Fruit fly (Drosophila melanogaster) whole organism, prepupa: ENCODE measurements around the gene alpha-Est10.

ENCODE experiments used
- CG10631 ChIP-seq: fragments of 200-800 bp; sonication (Bioruptor generic); optimal IDR thresholded peaks from 2 replicates; lab custom pipeline; 2016; ENCODE audit warnings: missing biosample characterization, missing genetic modification characterization
- CG10669 ChIP-seq: fragments of 200-800 bp; sonication (Bioruptor generic); optimal IDR thresholded peaks from 3 replicates; lab custom pipeline; 2018; ENCODE audit warnings: missing biosample characterization, mild to moderate bottlenecking, missing genetic modification characterization, moderate library complexity
- CG11902 ChIP-seq: fragments of 200-800 bp; sonication (Bioruptor generic); optimal IDR thresholded peaks from 3 replicates; lab custom pipeline; 2016; ENCODE audit warnings: missing biosample characterization, missing genetic modification characterization
- CG15336 ChIP-seq: fragments of 200-800 bp; sonication (Bioruptor generic); IDR thresholded peaks from 2 replicates; pipeline ENCODE4 v1.3.6; 2022; ENCODE audit warnings: missing biosample characterization, missing genetic modification characterization
- CG16779 ChIP-seq: fragments of 200-800 bp; sonication (Bioruptor generic); optimal IDR thresholded peaks from 3 replicates; lab custom pipeline; 2017; ENCODE audit warnings: missing biosample characterization, mild to moderate bottlenecking, missing genetic modification characterization
- CG3032 ChIP-seq: fragments of 200-800 bp; optimal IDR thresholded peaks from 2 replicates; lab custom pipeline; 2019; ENCODE audit warnings: missing biosample characterization, mild to moderate bottlenecking, missing genetic modification characterization, moderate library complexity
- CG31627 ChIP-seq: fragments of 200-800 bp; sonication (Bioruptor generic); optimal IDR thresholded peaks from 3 replicates; lab custom pipeline; 2016; ENCODE audit warnings: missing biosample characterization, missing genetic modification characterization
- CG32006 ChIP-seq: fragments of 200-800 bp; sonication (Bioruptor generic); optimal IDR thresholded peaks from 3 replicates; lab custom pipeline; 2017; ENCODE audit warnings: missing biosample characterization, mild to moderate bottlenecking, missing genetic modification characterization
- CG34406 ChIP-seq: fragments of 200-800 bp; sonication (Bioruptor generic); optimal IDR thresholded peaks from 3 replicates; lab custom pipeline; 2016; ENCODE audit warnings: missing biosample characterization, missing genetic modification characterization
- CG3919 ChIP-seq: fragments of 200-800 bp; sonication (Bioruptor generic); optimal IDR thresholded peaks from 3 replicates; lab custom pipeline; 2016; ENCODE audit warnings: missing biosample characterization, missing genetic modification characterization
- CG4318 ChIP-seq: fragments of 200-800 bp; sonication (Bioruptor generic); optimal IDR thresholded peaks from 3 replicates; lab custom pipeline; 2017; ENCODE audit warnings: missing biosample characterization, mild to moderate bottlenecking, missing genetic modification characterization
- CG6276 ChIP-seq: fragments of 200-800 bp; sonication (Bioruptor generic); optimal IDR thresholded peaks from 2 replicates; lab custom pipeline; 2017; ENCODE audit warnings: missing biosample characterization, mild to moderate bottlenecking, missing genetic modification characterization
- CG6792 ChIP-seq: fragments of 200-800 bp; sonication (Bioruptor generic); optimal IDR thresholded peaks from 3 replicates; lab custom pipeline; 2016; ENCODE audit warnings: missing biosample characterization, missing genetic modification characterization
- CG6808 ChIP-seq: fragments of 200-800 bp; sonication (Bioruptor generic); optimal IDR thresholded peaks from 3 replicates; lab custom pipeline; 2017; ENCODE audit warnings: missing biosample characterization, missing genetic modification characterization, mild to moderate bottlenecking, moderate library complexity, missing genetic modification reagents
- CG6854 ChIP-seq: fragments of 200-800 bp; sonication (Bioruptor generic); optimal IDR thresholded peaks from 2 replicates; lab custom pipeline; 2017; ENCODE audit warnings: missing biosample characterization, mild to moderate bottlenecking, missing genetic modification characterization
- CG7368 ChIP-seq: fragments of 200-800 bp; sonication (Bioruptor generic); optimal IDR thresholded peaks from 3 replicates; lab custom pipeline; 2016; ENCODE audit warnings: missing biosample characterization, missing genetic modification characterization
- CG8119 ChIP-seq: fragments of 200-800 bp; sonication (Bioruptor generic); IDR thresholded peaks from 3 replicates; pipeline ENCODE4 v1.3.6; 2022; ENCODE audit warnings: missing biosample characterization, missing genetic modification characterization
- CG8319 ChIP-seq: fragments of 200-800 bp; sonication (Bioruptor generic); optimal IDR thresholded peaks from 3 replicates; lab custom pipeline; 2016; ENCODE audit warnings: missing biosample characterization, missing genetic modification characterization
- CG8632 ChIP-seq: fragments of 200-800 bp; sonication (Bioruptor generic); optimal IDR thresholded peaks from 3 replicates; lab custom pipeline; 2016; ENCODE audit warnings: missing biosample characterization, missing genetic modification characterization
- CG9139 ChIP-seq: fragments of 200-800 bp; sonication (Bioruptor generic); optimal IDR thresholded peaks from 3 replicates; lab custom pipeline; 2017; ENCODE audit warnings: missing biosample characterization, mild to moderate bottlenecking, missing genetic modification characterization
- Eip78C ChIP-seq: fragments of 200-800 bp; sonication (Bioruptor generic); peaks from one replicate; lab custom pipeline; 2016; ENCODE audit warnings: missing biosample characterization, missing genetic modification characterization
- Eip93F ChIP-seq: fragments of 200-800 bp; sonication (Bioruptor generic); optimal IDR thresholded peaks from 2 replicates; lab custom pipeline; 2016; ENCODE audit warnings: missing biosample characterization, mild to moderate bottlenecking, missing genetic modification characterization
- Ets21C ChIP-seq: fragments of 200-800 bp; sonication (Bioruptor generic); optimal IDR thresholded peaks from 3 replicates; lab custom pipeline; 2016; ENCODE audit warnings: missing biosample characterization, missing genetic modification characterization
- Ets96B ChIP-seq: fragments of 200-800 bp; optimal IDR thresholded peaks from 2 replicates; lab custom pipeline; 2019; ENCODE audit warnings: missing biosample characterization, mild to moderate bottlenecking, missing genetic modification characterization, moderate library complexity
- Gug ChIP-seq: fragments of 200-800 bp; sonication (Bioruptor generic); IDR thresholded peaks from 2 replicates; pipeline ENCODE4 v1.3.6; 2022; ENCODE audit warnings: missing biosample characterization, missing genetic modification characterization
- Hr38 ChIP-seq: sonication (Bioruptor generic); optimal IDR thresholded peaks from 2 replicates; lab custom pipeline; 2016; ENCODE audit warnings: missing biosample characterization, missing genetic modification characterization
- Hr39 ChIP-seq: fragments of 200-800 bp; sonication (Bioruptor generic); optimal IDR thresholded peaks from 2 replicates; lab custom pipeline; 2016; ENCODE audit warnings: missing biosample characterization, missing genetic modification characterization
- Lpt ChIP-seq: fragments of 200-800 bp; sonication (Bioruptor generic); optimal IDR thresholded peaks from 3 replicates; lab custom pipeline; 2016; ENCODE audit warnings: missing biosample characterization, missing genetic modification characterization
- Met ChIP-seq: fragments of 200-800 bp; sonication (Bioruptor generic); optimal IDR thresholded peaks from 3 replicates; lab custom pipeline; 2016; ENCODE audit warnings: missing biosample characterization, missing genetic modification characterization
- Smox ChIP-seq: fragments of 200-800 bp; sonication (Bioruptor generic); optimal IDR thresholded peaks from 3 replicates; lab custom pipeline; 2016; ENCODE audit warnings: missing biosample characterization, missing genetic modification characterization
- Sox102F ChIP-seq: fragments of 200-800 bp; sonication (Bioruptor generic); optimal IDR thresholded peaks from 2 replicates; lab custom pipeline; 2016; ENCODE audit warnings: missing biosample characterization, mild to moderate bottlenecking, missing genetic modification characterization
- Sox15 ChIP-seq: fragments of 200-800 bp; sonication (Bioruptor generic); optimal IDR thresholded peaks from 3 replicates; lab custom pipeline; 2016; ENCODE audit warnings: missing biosample characterization, missing genetic modification characterization
- achi ChIP-seq: fragments of 200-800 bp; sonication (Bioruptor generic); optimal IDR thresholded peaks from 3 replicates; lab custom pipeline; 2016; ENCODE audit warnings: missing biosample characterization, missing genetic modification characterization
- acj6 ChIP-seq: fragments of 200-800 bp; sonication (Bioruptor generic); optimal IDR thresholded peaks from 3 replicates; lab custom pipeline; 2016; ENCODE audit warnings: missing biosample characterization, missing genetic modification characterization
- cyc ChIP-seq: fragments of 200-800 bp; sonication (Bioruptor generic); optimal IDR thresholded peaks from 3 replicates; lab custom pipeline; 2016; ENCODE audit warnings: missing biosample characterization, missing genetic modification characterization
- dac ChIP-seq: fragments of 200-800 bp; sonication (Bioruptor generic); optimal IDR thresholded peaks from 2 replicates; lab custom pipeline; 2017; ENCODE audit warnings: missing biosample characterization, mild to moderate bottlenecking, missing genetic modification characterization
- dsx ChIP-seq: fragments of 200-800 bp; optimal IDR thresholded peaks from 3 replicates; lab custom pipeline; 2019; ENCODE audit warnings: missing biosample characterization, mild to moderate bottlenecking, missing genetic modification characterization, moderate library complexity; ENCODE audit not compliant: poor library complexity, severe bottlenecking
- eg ChIP-seq: fragments of 200-800 bp; sonication (Bioruptor generic); IDR thresholded peaks from 3 replicates; pipeline ENCODE4 v1.3.6; 2022; ENCODE audit warnings: missing biosample characterization, missing genetic modification characterization
- esn ChIP-seq: fragments of 200-800 bp; sonication (Bioruptor generic); optimal IDR thresholded peaks from 2 replicates; lab custom pipeline; 2016; ENCODE audit warnings: missing biosample characterization, mild to moderate bottlenecking, missing genetic modification characterization, moderate library complexity
- fd59A ChIP-seq: fragments of 200-800 bp; sonication (Bioruptor generic); optimal IDR thresholded peaks from 2 replicates; lab custom pipeline; 2017; ENCODE audit warnings: missing biosample characterization, mild to moderate bottlenecking, missing genetic modification characterization, missing genetic modification reagents
- fd85E ChIP-seq: fragments of 200-800 bp; sonication (Bioruptor generic); optimal IDR thresholded peaks from 3 replicates; lab custom pipeline; 2016; ENCODE audit warnings: missing biosample characterization, missing genetic modification characterization
- fkh ChIP-seq: fragments of 200-800 bp; sonication (Bioruptor generic); optimal IDR thresholded peaks from 3 replicates; lab custom pipeline; 2017; ENCODE audit warnings: missing biosample characterization, mild to moderate bottlenecking, missing genetic modification characterization, moderate library complexity
- lz ChIP-seq: fragments of 200-800 bp; sonication (Bioruptor generic); optimal IDR thresholded peaks from 3 replicates; lab custom pipeline; 2016; ENCODE audit warnings: missing biosample characterization, missing genetic modification characterization
- pdm3 ChIP-seq: fragments of 200-800 bp; sonication (Bioruptor generic); optimal IDR thresholded peaks from 3 replicates; lab custom pipeline; 2016; ENCODE audit warnings: missing biosample characterization, missing genetic modification characterization
- spab ChIP-seq: fragments of 200-800 bp; sonication (Bioruptor generic); optimal IDR thresholded peaks from 2 replicates; lab custom pipeline; 2017; ENCODE audit warnings: missing biosample characterization, mild to moderate bottlenecking, missing genetic modification characterization, missing genetic modification reagents
- ss ChIP-seq, 2 experiments: fragments of 200-800 bp; sonication (Bioruptor generic); optimal IDR thresholded peaks; 2 replicates in 1 of 2; 3 replicates in 1 of 2; lab custom pipeline; 2017 to 2018; ENCODE audit warnings: mild to moderate bottlenecking in 2 of 2, missing biosample characterization in 2 of 2, missing genetic modification characterization in 2 of 2, moderate library complexity in 1 of 2
- svp ChIP-seq: fragments of 200-800 bp; sonication (Bioruptor generic); peaks from one replicate; lab custom pipeline; 2016; ENCODE audit warnings: missing biosample characterization, missing genetic modification characterization

alpha-Est10 gene

DNA sequence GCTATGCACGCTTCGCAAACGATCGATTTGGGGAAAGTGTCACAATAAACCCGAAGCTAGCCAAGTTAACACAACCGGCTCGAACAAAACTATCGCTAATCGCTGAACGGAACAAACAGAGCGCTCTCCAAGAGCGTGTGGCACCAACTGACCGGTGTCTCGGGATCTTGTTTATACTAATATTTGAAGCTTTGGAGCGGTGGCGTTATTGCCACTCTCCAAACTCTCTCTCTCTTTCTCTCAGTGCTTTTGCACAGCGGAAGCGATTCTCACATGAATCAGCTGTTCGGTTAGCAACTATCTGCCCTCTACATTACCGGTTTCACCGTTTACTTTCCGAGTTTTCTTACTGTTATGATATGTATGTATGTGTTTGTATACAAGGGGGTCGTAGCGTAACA, 2.2 kb downstream of the alpha-Est10 start:
- TF ChIP-seq svp (GFP tag; lab: Kevin White, UChicago): no peak
- TF ChIP-seq CG7368: no peak
- TF ChIP-seq eg (GFP tag; lab: Robert Waterston, UW): no peak; the same call in 2 of the 3 replicates
- TF ChIP-seq Eip78C: no peak
- TF ChIP-seq dsx (GFP tag; lab: Kevin White, UChicago): no peak
- TF ChIP-seq CG8319: no peak
- TF ChIP-seq CG6854: peak; percentile 48
- no peak for TF ChIP-seq Sox15 (GFP tag; lab: Kevin White, UChicago)
- peak; percentile 28 for TF ChIP-seq fkh (GFP tag; lab: Kevin White, UChicago)
- no peak for TF ChIP-seq CG16779 (tag; lab: Kevin White, UChicago)
- no peak for TF ChIP-seq CG9139 (GFP tag; lab: Kevin White, UChicago)
- no peak for TF ChIP-seq Ets21C (GFP tag; lab: Kevin White, UChicago)
- no peak for TF ChIP-seq lz (GFP tag; lab: Kevin White, UChicago)
- TF ChIP-seq CG6808 (GFP tag; lab: Kevin White, UChicago): no peak
- TF ChIP-seq CG8119 (GFP tag; lab: Robert Waterston, UW): no peak
- no peak for TF ChIP-seq Smox (GFP tag; lab: Kevin White, UChicago)
- no peak for TF ChIP-seq Met (GFP tag; lab: Kevin White, UChicago)
- TF ChIP-seq Ets96B (tag; lab: Kevin White, UChicago): no peak
- 0 out of 2 replicates have a peak, but pooled peaks have one; percentile 6 for TF ChIP-seq CG15336 (GFP tag; lab: Robert Waterston, UW)
- peak; percentile 16 for TF ChIP-seq fd85E (GFP tag; lab: Kevin White, UChicago)
- no peak for TF ChIP-seq CG10669
- TF ChIP-seq CG3032 (tag; lab: Kevin White, UChicago): no peak
- no peak for TF ChIP-seq Sox102F (GFP tag; lab: Kevin White, UChicago)
- TF ChIP-seq CG6792 (GFP tag; lab: Kevin White, UChicago): no peak
- no peak for TF ChIP-seq CG10631 (GFP tag; lab: Kevin White, UChicago)
- TF ChIP-seq achi (GFP tag; lab: Kevin White, UChicago): no peak
- TF ChIP-seq CG4318: no peak
- TF ChIP-seq fd59A (GFP tag; lab: Kevin White, UChicago): no peak

DNA sequence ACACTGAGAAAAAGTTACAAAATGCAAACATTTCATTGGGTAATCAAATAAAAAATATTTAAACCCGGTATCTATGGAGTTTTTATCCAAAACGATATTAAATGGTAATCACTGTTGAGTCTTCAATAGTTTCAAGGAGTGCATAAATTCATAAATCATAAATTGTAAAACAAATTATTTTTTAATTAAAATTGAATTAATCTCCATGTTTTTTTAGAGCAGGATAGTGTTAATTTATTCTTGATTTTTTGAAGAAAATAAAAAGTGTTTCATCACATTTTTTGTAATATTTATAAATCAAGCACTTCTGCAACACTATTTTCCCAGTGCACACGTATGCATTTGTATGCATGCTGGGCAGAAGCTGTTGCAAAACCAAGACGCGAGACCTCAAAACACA, 2.8 kb downstream of the alpha-Est10 start:
- peak; percentile 56 for TF ChIP-seq Lpt (GFP tag; lab: Kevin White, UChicago)
- peak; percentile 61 for TF ChIP-seq cyc
- peak; percentile 69 for TF ChIP-seq CG6792 (GFP tag; lab: Kevin White, UChicago)
- TF ChIP-seq CG32006 (GFP tag; lab: Kevin White, UChicago): peak; percentile 95
- TF ChIP-seq Ets96B (tag; lab: Kevin White, UChicago): peak; percentile 65
- no peak for TF ChIP-seq Hr38
- peak; percentile 60 for TF ChIP-seq CG7368
- peak; percentile 72 for TF ChIP-seq CG31627
- peak in 1 of 2 experiments; percentile 60 for TF ChIP-seq ss (GFP tag; optimal IDR thresholded peaks at IDR 0.05; lab: Kevin White, UChicago)
- peak; percentile 85 for TF ChIP-seq acj6 (GFP tag; lab: Kevin White, UChicago)
- peak; percentile 71 for TF ChIP-seq Gug (GFP tag; lab: Robert Waterston, UW)
- peak; percentile 71 for TF ChIP-seq Sox15 (GFP tag; lab: Kevin White, UChicago)
- no peak for TF ChIP-seq fkh (GFP tag; lab: Kevin White, UChicago)
- TF ChIP-seq Eip93F (GFP tag; lab: Kevin White, UChicago): no peak
- TF ChIP-seq CG8119 (GFP tag; lab: Robert Waterston, UW): peak; percentile 86
- peak; percentile 66 for TF ChIP-seq CG8319
- TF ChIP-seq lz (GFP tag; lab: Kevin White, UChicago): peak; percentile 70
- peak; percentile 74 for TF ChIP-seq Hr39 (GFP tag; lab: Kevin White, UChicago)
- TF ChIP-seq CG11902 (GFP tag; lab: Kevin White, UChicago): peak; percentile 59
- peak; percentile 84 for TF ChIP-seq pdm3 (GFP tag; lab: Kevin White, UChicago)
- TF ChIP-seq Smox (GFP tag; lab: Kevin White, UChicago): peak; percentile 78
- TF ChIP-seq Ets21C (GFP tag; lab: Kevin White, UChicago): peak; percentile 55
- TF ChIP-seq CG6276: peak; percentile 84
- TF ChIP-seq eg (GFP tag; lab: Robert Waterston, UW): peak; percentile 76
- peak; percentile 88 for TF ChIP-seq esn (GFP tag; lab: Kevin White, UChicago)
- TF ChIP-seq CG6808 (GFP tag; lab: Kevin White, UChicago): peak; percentile 42
- peak; percentile 81 for TF ChIP-seq CG34406 (GFP tag; lab: Kevin White, UChicago)
- TF ChIP-seq CG8632 (GFP tag; lab: Kevin White, UChicago): peak; percentile 78
- peak; percentile 69 for TF ChIP-seq CG3032 (tag; lab: Kevin White, UChicago)
- TF ChIP-seq CG6854: peak; percentile 15
- TF ChIP-seq spab (GFP tag; lab: Kevin White, UChicago): peak; percentile 46
- peak; percentile 75 for TF ChIP-seq CG3919 (GFP tag; lab: Kevin White, UChicago)
- peak; percentile 44 for TF ChIP-seq dac (GFP tag; lab: Kevin White, UChicago)
- TF ChIP-seq CG10631 (GFP tag; lab: Kevin White, UChicago): peak; percentile 79
- TF ChIP-seq dsx (GFP tag; lab: Kevin White, UChicago): peak; percentile 47
